Worm (Caenorhabditis elegans): ENCODE data around the gene mrps-11.

DNA sequence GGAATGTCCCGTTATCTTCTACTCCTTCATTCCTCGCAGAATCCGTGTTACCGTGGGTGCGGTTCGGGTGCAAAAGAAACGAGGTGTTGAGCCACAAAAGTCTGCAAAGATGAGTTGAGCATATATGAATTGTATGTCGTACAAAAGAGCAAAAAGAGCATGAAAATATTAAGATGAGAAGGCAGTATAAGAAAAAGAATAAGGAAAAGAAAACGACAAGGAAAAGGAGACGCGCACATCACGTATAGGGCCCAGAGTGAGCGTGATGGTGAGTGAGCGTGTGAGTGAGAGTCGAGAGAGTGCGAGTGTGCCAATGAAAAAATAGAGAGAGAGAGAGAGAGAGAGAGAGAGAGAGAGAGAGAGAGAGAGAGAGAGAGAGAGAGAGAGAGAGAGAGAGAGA, 31.5 kb downstream of the mrps-11 start, which contains the start of gene egl-10:
- TF ChIP-seq tra-4 (tag; optimal IDR thresholded peaks at IDR 0.05) = no peak
- TF ChIP-seq hmbx-1 (tag; optimal IDR thresholded peaks at IDR 0.05) = no peak
- TF ChIP-seq ama-1 (optimal IDR thresholded peaks at IDR 0.05) = no peak
- TF ChIP-seq hnd-1 (tag; optimal IDR thresholded peaks at IDR 0.05) = no peak
- TF ChIP-seq tbx-37 (GFP tag; conservative IDR thresholded peaks at IDR 0.05) = no peak
